Worm (Caenorhabditis elegans) whole organism, mixed stage, embryonic: ENCODE measurements around the gene gck-2.

Source experiments
- M03D4.4 ChIP-seq: sonication (generic microtip); optimal IDR thresholded peaks from 2 replicates; lab custom pipeline; 2017; ENCODE audit warnings: mild to moderate bottlenecking, missing genetic modification characterization, missing compliant biosample characterization
- bed-3 ChIP-seq: fragments of 200-800 bp; sonication (Bioruptor generic); optimal IDR thresholded peaks from 3 replicates; lab custom pipeline; 2018; ENCODE audit warnings: mild to moderate bottlenecking, missing genetic modification characterization, moderate library complexity, missing compliant biosample characterization
- blmp-1 ChIP-seq: fragments of 150-350 bp; optimal IDR thresholded peaks from 2 replicates; lab custom pipeline; 2014; ENCODE audit warnings: missing biosample characterization, missing genetic modification characterization
- ceh-39 ChIP-seq: fragments of 150-350 bp; optimal IDR thresholded peaks from 2 replicates; lab custom pipeline; 2014; ENCODE audit warnings: missing biosample characterization, missing genetic modification characterization
- ceh-43 ChIP-seq: fragments of 200-800 bp; sonication (Bioruptor generic); optimal IDR thresholded peaks from 2 replicates; lab custom pipeline; 2018; ENCODE audit warnings: mild to moderate bottlenecking, missing genetic modification characterization, moderate library complexity, missing compliant biosample characterization
- ceh-83 ChIP-seq: fragments of 200-800 bp; sonication (Bioruptor generic); optimal IDR thresholded peaks from 2 replicates; lab custom pipeline; 2018; ENCODE audit warnings: mild to moderate bottlenecking, missing genetic modification characterization, missing compliant biosample characterization
- ces-1 ChIP-seq: fragments of 150-350 bp; optimal IDR thresholded peaks from 2 replicates; lab custom pipeline; 2014; ENCODE audit warnings: missing biosample characterization, missing genetic modification reagents, missing genetic modification characterization
- cnd-1 ChIP-seq: fragments of 200-800 bp; sonication (Bioruptor generic); optimal IDR thresholded peaks from 2 replicates; lab custom pipeline; 2018; ENCODE audit warnings: mild to moderate bottlenecking, missing genetic modification characterization, missing compliant biosample characterization
- drap-1 ChIP-seq: fragments of 200-800 bp; sonication (Bioruptor generic); optimal IDR thresholded peaks from 3 replicates; lab custom pipeline; 2018; ENCODE audit warnings: mild to moderate bottlenecking, missing genetic modification characterization, missing compliant biosample characterization
- elt-1 ChIP-seq: sonication (generic microtip); optimal IDR thresholded peaks from 2 replicates; lab custom pipeline; 2017; ENCODE audit warnings: missing genetic modification characterization, mild to moderate bottlenecking, missing compliant biosample characterization, antibody characterized with exemption, moderate library complexity, borderline replicate concordance; ENCODE audit not compliant: insufficient read depth
- elt-3 ChIP-seq: fragments of 150-350 bp; optimal IDR thresholded peaks from 2 replicates; lab custom pipeline; 2014; ENCODE audit warnings: missing biosample characterization, missing genetic modification characterization
- flh-1 ChIP-seq: fragments of 200-800 bp; sonication (Bioruptor generic); optimal IDR thresholded peaks from 2 replicates; lab custom pipeline; 2018; ENCODE audit warnings: mild to moderate bottlenecking, missing genetic modification characterization, moderate library complexity, missing compliant biosample characterization
- ham-2 ChIP-seq: fragments of 200-800 bp; sonication (Bioruptor generic); optimal IDR thresholded peaks from 2 replicates; lab custom pipeline; 2018; ENCODE audit warnings: mild to moderate bottlenecking, missing genetic modification characterization, missing compliant biosample characterization
- hlh-1 ChIP-seq: fragments of 150-350 bp; optimal IDR thresholded peaks from 2 replicates; lab custom pipeline; 2014; ENCODE audit warnings: missing biosample characterization, missing genetic modification reagents, missing genetic modification characterization
- lin-32 ChIP-seq: fragments of 200-800 bp; sonication (Bioruptor generic); optimal IDR thresholded peaks from 2 replicates; lab custom pipeline; 2018; ENCODE audit warnings: mild to moderate bottlenecking, missing genetic modification characterization, missing compliant biosample characterization
- mab-5 ChIP-seq: fragments of 150-350 bp; optimal IDR thresholded peaks from 2 replicates; lab custom pipeline; 2014; ENCODE audit warnings: missing biosample characterization, missing genetic modification characterization
- mep-1 ChIP-seq: fragments of 150-350 bp; optimal IDR thresholded peaks from 2 replicates; lab custom pipeline; 2017; ENCODE audit warnings: missing biosample characterization, missing genetic modification reagents, missing genetic modification characterization, inconsistent platforms
- mls-2 ChIP-seq: sonication (generic microtip); optimal IDR thresholded peaks from 2 replicates; lab custom pipeline; 2016; ENCODE audit warnings: mild to moderate bottlenecking, missing genetic modification characterization, moderate library complexity, missing compliant biosample characterization
- nhr-2 ChIP-seq: fragments of 150-350 bp; optimal IDR thresholded peaks from 2 replicates; lab custom pipeline; 2014; ENCODE audit warnings: missing biosample characterization, missing genetic modification characterization
- nhr-237 ChIP-seq: fragments of 150-350 bp; optimal IDR thresholded peaks from 2 replicates; lab custom pipeline; 2014; ENCODE audit warnings: missing biosample characterization, missing genetic modification characterization
- nhr-28 ChIP-seq: fragments of 150-350 bp; optimal IDR thresholded peaks from 2 replicates; lab custom pipeline; 2014; ENCODE audit warnings: missing biosample characterization, missing genetic modification characterization
- pha-4 ChIP-seq: fragments of 150-350 bp; optimal IDR thresholded peaks from 2 replicates; lab custom pipeline; 2018; ENCODE audit warnings: missing biosample characterization, missing genetic modification reagents, missing genetic modification characterization
- sem-2 ChIP-seq: fragments of 200-800 bp; sonication (Bioruptor generic); optimal IDR thresholded peaks from 2 replicates; lab custom pipeline; 2018; ENCODE audit warnings: mild to moderate bottlenecking, missing genetic modification characterization, missing compliant biosample characterization
- snpc-4 ChIP-seq: fragments of 150-350 bp; optimal IDR thresholded peaks from 2 replicates; lab custom pipeline; 2014; ENCODE audit warnings: missing biosample characterization, missing genetic modification characterization
- sptf-1 ChIP-seq: sonication (generic microtip); optimal IDR thresholded peaks from 2 replicates; lab custom pipeline; 2017; ENCODE audit warnings: mild to moderate bottlenecking, missing genetic modification characterization, moderate library complexity, missing compliant biosample characterization
- tbx-8 ChIP-seq: fragments of 200-800 bp; sonication (Bioruptor generic); optimal IDR thresholded peaks from 2 replicates; lab custom pipeline; 2018; ENCODE audit warnings: mild to moderate bottlenecking, missing genetic modification characterization, moderate library complexity, missing compliant biosample characterization
- unc-120 ChIP-seq: sonication (generic microtip); optimal IDR thresholded peaks from 2 replicates; lab custom pipeline; 2017; ENCODE audit warnings: missing genetic modification characterization, missing compliant biosample characterization; ENCODE audit not compliant: poor library complexity, severe bottlenecking
- unc-39 ChIP-seq: fragments of 150-350 bp; optimal IDR thresholded peaks from 2 replicates; lab custom pipeline; 2014; ENCODE audit warnings: missing biosample characterization, missing genetic modification characterization
- unc-62 ChIP-seq: fragments of 150-350 bp; optimal IDR thresholded peaks from 2 replicates; lab custom pipeline; 2014; ENCODE audit warnings: missing biosample characterization, missing genetic modification reagents, missing genetic modification characterization
- zip-8 ChIP-seq: fragments of 150-350 bp; optimal IDR thresholded peaks from 2 replicates; lab custom pipeline; 2014; ENCODE audit warnings: missing biosample characterization, missing genetic modification characterization
- ztf-11 ChIP-seq: fragments of 150-350 bp; optimal IDR thresholded peaks from 2 replicates; lab custom pipeline; 2014; ENCODE audit warnings: missing biosample characterization, missing genetic modification characterization

gck-2 gene

DNA sequence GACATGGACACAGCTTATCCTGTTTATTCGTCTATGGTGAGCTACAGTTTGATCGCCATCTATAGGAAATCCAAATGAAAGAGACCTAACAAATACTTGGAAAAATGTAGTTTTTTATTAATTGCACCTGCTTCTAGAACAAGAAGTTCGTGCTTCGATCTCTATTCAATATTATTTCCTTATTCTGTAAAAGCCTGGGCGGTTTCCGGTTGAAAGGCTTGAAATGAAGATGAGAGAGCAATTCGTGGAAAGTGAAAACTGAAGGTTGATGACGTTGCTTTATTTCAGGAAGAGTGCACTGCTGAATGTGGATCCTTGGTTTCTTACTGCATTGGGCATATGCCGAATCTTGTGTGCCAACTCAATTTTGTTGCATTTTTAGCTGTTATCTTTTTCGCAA lies 11.8 kb downstream of the gck-2 start:
- TF ChIP-seq pha-4: no peak
- no peak for TF ChIP-seq ces-1 (GFP tag; lab: Kevin White, UChicago)
- no peak for TF ChIP-seq unc-62 (GFP tag; lab: Kevin White, UChicago)
- no peak for TF ChIP-seq ham-2 (GFP tag; lab: Kevin White, UChicago)
- no peak for TF ChIP-seq unc-39 (tag; lab: Kevin White, UChicago)

DNA sequence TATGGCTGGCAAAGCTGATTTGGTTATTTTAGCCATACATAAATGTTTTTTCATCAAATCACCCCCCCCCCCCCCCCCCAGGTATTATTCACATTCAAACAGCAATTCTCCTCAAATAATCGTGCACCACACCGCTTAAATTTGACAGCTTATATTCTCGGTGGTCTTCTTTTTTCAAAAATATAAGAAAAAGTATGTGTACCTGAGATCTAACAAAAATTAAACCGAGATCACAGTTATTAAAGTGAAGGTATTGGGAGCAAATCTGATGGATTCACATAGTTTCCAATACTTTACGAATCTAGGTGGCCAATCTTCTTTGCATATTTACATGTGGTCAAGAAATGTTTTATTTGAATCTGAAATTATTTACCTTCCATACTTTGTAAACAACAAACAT lies 12.3 kb downstream of the gck-2 start, which contains the start of gene ZC404.15:
TSS of gene ZC404.15 (plus strand) at position 301 of the 400 bp plus-strand sequence.
- TF ChIP-seq nhr-237 (tag; lab: Kevin White, UChicago): no peak
- TF ChIP-seq unc-120 (tag; lab: Kevin White, UChicago): no peak
- no peak for TF ChIP-seq ces-1 (GFP tag; lab: Kevin White, UChicago)
- no peak for TF ChIP-seq tbx-8 (GFP tag; lab: Kevin White, UChicago)
- TF ChIP-seq zip-8 (tag; lab: Kevin White, UChicago): no peak
- TF ChIP-seq bed-3 (GFP tag; lab: Kevin White, UChicago): no peak
- no peak for TF ChIP-seq cnd-1 (tag; lab: Kevin White, UChicago)
- TF ChIP-seq mab-5 (tag; lab: Kevin White, UChicago): no peak
- no peak for TF ChIP-seq M03D4.4 (tag; lab: Kevin White, UChicago)

DNA sequence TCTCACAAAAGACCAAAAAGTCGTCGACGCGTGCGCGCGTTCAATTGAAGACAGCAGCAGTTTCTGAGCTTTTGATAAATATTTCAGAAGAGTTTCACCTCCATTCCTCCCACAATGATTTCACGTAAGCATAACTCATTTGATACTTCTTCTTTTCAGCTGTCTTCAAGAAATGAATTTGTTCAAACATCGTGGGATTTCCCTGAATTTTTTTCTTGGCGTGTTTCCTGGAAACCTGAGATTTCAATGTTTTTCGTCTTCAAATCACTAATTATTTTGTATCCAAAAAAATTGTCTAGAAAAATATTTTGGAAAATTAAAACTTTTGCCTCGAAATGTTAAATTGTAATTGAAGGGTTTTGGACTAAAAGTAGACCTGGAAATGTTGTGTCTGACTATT lies 14.0 kb downstream of the gck-2 start:
- no peak for TF ChIP-seq tbx-8 (GFP tag; lab: Kevin White, UChicago)

- TF ChIP-seq sptf-1 (tag; lab: Kevin White, UChicago) (no peak), flh-1 (no peak), unc-120 (tag; lab: Kevin White, UChicago) (no peak), nhr-2 (tag; lab: Kevin White, UChicago) (no peak), M03D4.4 (tag; lab: Kevin White, UChicago) (no peak), ceh-39 (no peak), tbx-8 (GFP tag; lab: Kevin White, UChicago) (no peak), drap-1 (GFP tag; lab: Kevin White, UChicago) (no peak), nhr-28 (tag; lab: Kevin White, UChicago) (no peak), blmp-1 (no peak), hlh-1 (tag; lab: Kevin White, UChicago) (no peak), lin-32 (GFP tag; lab: Kevin White, UChicago) (no peak), bed-3 (GFP tag; lab: Kevin White, UChicago) (no peak), snpc-4 (tag; lab: Kevin White, UChicago) (no peak), unc-62 (GFP tag; lab: Kevin White, UChicago) (no peak), pha-4 (no peak)
These were observed 16.8 kb downstream of the gck-2 start, which contains the start of gene srh-28 for ce11 chrV:6775708-6776107. srh-28 (minus strand) TSS chrV:6775808.

- TF ChIP-seq cnd-1 (tag; lab: Kevin White, UChicago): no peak
- no peak for TF ChIP-seq mab-5 (tag; lab: Kevin White, UChicago)
- TF ChIP-seq tbx-8 (GFP tag; lab: Kevin White, UChicago): no peak
- no peak for TF ChIP-seq elt-1 (tag; lab: Kevin White, UChicago)
- no peak for TF ChIP-seq flh-1
- no peak for TF ChIP-seq snpc-4 (tag; lab: Kevin White, UChicago)
- no peak for TF ChIP-seq ham-2 (GFP tag; lab: Kevin White, UChicago)
- TF ChIP-seq unc-120 (tag; lab: Kevin White, UChicago): no peak
- no peak for TF ChIP-seq ceh-43 (GFP tag; lab: Kevin White, UChicago)
- TF ChIP-seq ceh-83 (GFP tag; lab: Kevin White, UChicago): no peak
- no peak for TF ChIP-seq sem-2
- no peak for TF ChIP-seq unc-62 (GFP tag; lab: Kevin White, UChicago)
- TF ChIP-seq nhr-28 (tag; lab: Kevin White, UChicago): no peak
These were observed 18.7 kb downstream of the gck-2 start, which contains the start of gene ZC404.16 for ce11 chrV:6773735-6774134. ZC404.16 (minus strand) TSS chrV:6773835.

DNA sequence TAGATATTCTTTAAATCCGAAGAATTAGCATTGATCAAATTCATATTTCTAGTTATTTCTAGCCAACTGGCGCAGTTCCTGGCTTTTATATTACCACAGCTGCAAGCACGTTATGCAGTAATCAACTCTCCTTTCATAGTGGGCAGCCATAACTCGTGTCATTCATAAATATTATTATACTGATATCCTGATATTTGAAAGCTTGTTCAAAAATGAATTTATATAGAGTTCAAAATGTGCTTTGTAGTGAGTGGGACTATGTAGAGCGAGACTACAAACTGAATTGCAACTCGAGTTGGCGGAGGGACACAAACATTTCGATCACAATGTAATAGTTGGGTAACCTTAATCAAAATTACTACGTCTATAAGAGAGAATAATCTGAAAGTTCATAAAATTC lies 20.8 kb downstream of the gck-2 start, which contains the start of gene srh-30:
TSS of gene srh-30 (minus strand) at position 101 of the 400 bp plus-strand sequence.
- TF ChIP-seq lin-32 (GFP tag; lab: Kevin White, UChicago): no peak
- TF ChIP-seq mep-1 (tag; lab: Kevin White, UChicago): no peak
- no peak for TF ChIP-seq elt-3
- no peak for TF ChIP-seq ztf-11 (tag; lab: Kevin White, UChicago)
- TF ChIP-seq ham-2 (GFP tag; lab: Kevin White, UChicago): no peak
- TF ChIP-seq cnd-1 (tag; lab: Kevin White, UChicago): no peak
- no peak for TF ChIP-seq unc-39 (tag; lab: Kevin White, UChicago)
- TF ChIP-seq nhr-2 (tag; lab: Kevin White, UChicago): no peak
- no peak for TF ChIP-seq sptf-1 (tag; lab: Kevin White, UChicago)
- TF ChIP-seq nhr-28 (tag; lab: Kevin White, UChicago): no peak
- TF ChIP-seq ceh-43 (GFP tag; lab: Kevin White, UChicago): no peak
- TF ChIP-seq bed-3 (GFP tag; lab: Kevin White, UChicago): no peak
- no peak for TF ChIP-seq ces-1 (GFP tag; lab: Kevin White, UChicago)
- TF ChIP-seq mls-2: no peak
- no peak for TF ChIP-seq blmp-1
